Fruit fly (Drosophila melanogaster) whole organism, embryonic: ENCODE data around the gene Mvd.

Experiments
- Ada2b ChIP-seq: fragments of 200-800 bp; sonication (Bioruptor generic); IDR thresholded peaks from 2 replicates; pipeline ENCODE4 v1.3.6; 2022; ENCODE audit warnings: missing biosample characterization, missing genetic modification characterization
- Adf1 ChIP-seq: fragments of 200-800 bp; sonication (Bioruptor generic); IDR thresholded peaks from 2 replicates; pipeline ENCODE4 v1.3.6; 2022; ENCODE audit warnings: missing biosample characterization, missing genetic modification characterization
- BEAF-32 ChIP-seq: fragments of 200-800 bp; sonication (Bioruptor generic); optimal IDR thresholded peaks from 3 replicates; lab custom pipeline; 2017; ENCODE audit warnings: missing biosample characterization, missing genetic modification characterization, mild to moderate bottlenecking, moderate library complexity, missing genetic modification reagents
- Bdp1 ChIP-seq: fragments of 200-800 bp; sonication (Bioruptor generic); optimal IDR thresholded peaks from 3 replicates; lab custom pipeline; 2016; ENCODE audit warnings: missing biosample characterization, missing genetic modification characterization
- Blimp-1 ChIP-seq: fragments of 200-800 bp; sonication (Bioruptor generic); optimal IDR thresholded peaks from 3 replicates; lab custom pipeline; 2018; ENCODE audit warnings: missing biosample characterization, missing genetic modification characterization, mild to moderate bottlenecking, moderate library complexity, missing genetic modification reagents
- CG10209 ChIP-seq: fragments of 200-800 bp; sonication (Bioruptor generic); optimal IDR thresholded peaks from 3 replicates; lab custom pipeline; 2017; ENCODE audit warnings: missing biosample characterization, mild to moderate bottlenecking, missing genetic modification characterization, missing genetic modification reagents
- CG10565 ChIP-seq: fragments of 200-800 bp; sonication (Bioruptor generic); optimal IDR thresholded peaks from 3 replicates; lab custom pipeline; 2016; ENCODE audit warnings: missing biosample characterization, mild to moderate bottlenecking, missing genetic modification characterization
- CG11093 ChIP-seq: fragments of 200-800 bp; sonication (Bioruptor generic); IDR thresholded peaks from 3 replicates; pipeline ENCODE4 v1.3.6; 2022; ENCODE audit warnings: missing biosample characterization, missing genetic modification characterization
- CG12104 ChIP-seq: fragments of 200-800 bp; sonication (Bioruptor generic); optimal IDR thresholded peaks from 3 replicates; lab custom pipeline; 2016; ENCODE audit warnings: missing biosample characterization, missing genetic modification characterization
- CG12219 ChIP-seq: fragments of 200-800 bp; sonication (Bioruptor generic); optimal IDR thresholded peaks from 3 replicates; lab custom pipeline; 2018; ENCODE audit warnings: missing biosample characterization, mild to moderate bottlenecking, missing genetic modification characterization
- CG1233 ChIP-seq: fragments of 200-800 bp; sonication (Bioruptor generic); optimal IDR thresholded peaks from 4 replicates; lab custom pipeline; 2018; ENCODE audit warnings: missing biosample characterization, mild to moderate bottlenecking, missing genetic modification characterization
- CG13296 ChIP-seq: fragments of 200-800 bp; sonication (Bioruptor generic); optimal IDR thresholded peaks from 3 replicates; lab custom pipeline; 2018; ENCODE audit warnings: missing biosample characterization, mild to moderate bottlenecking, missing genetic modification characterization
- CG13624 ChIP-seq: fragments of 200-800 bp; sonication (Bioruptor generic); optimal IDR thresholded peaks from 2 replicates; lab custom pipeline; 2016; ENCODE audit warnings: missing biosample characterization, missing genetic modification characterization
- CG15073 ChIP-seq: fragments of 200-800 bp; sonication (Bioruptor generic); optimal IDR thresholded peaks from 2 replicates; lab custom pipeline; 2016; ENCODE audit warnings: missing biosample characterization, missing genetic modification characterization
- CG15479 ChIP-seq: fragments of 200-800 bp; sonication (Bioruptor generic); optimal IDR thresholded peaks from 3 replicates; lab custom pipeline; 2019; ENCODE audit warnings: missing biosample characterization, mild to moderate bottlenecking, missing genetic modification characterization, moderate library complexity
- CG17359 ChIP-seq: fragments of 200-800 bp; sonication (Bioruptor generic); optimal IDR thresholded peaks from 3 replicates; lab custom pipeline; 2018; ENCODE audit warnings: missing biosample characterization, mild to moderate bottlenecking, missing genetic modification characterization, moderate library complexity
- CG17361 ChIP-seq: fragments of 200-800 bp; sonication (Bioruptor generic); IDR thresholded peaks from 3 replicates; pipeline ENCODE4 v1.3.6; 2022; ENCODE audit warnings: missing biosample characterization, missing genetic modification characterization
- CG32532 ChIP-seq: fragments of 200-800 bp; sonication (Bioruptor generic); IDR thresholded peaks from 2 replicates; pipeline ENCODE4 v1.3.6; 2022; ENCODE audit warnings: missing biosample characterization, missing genetic modification characterization
- CG33213 ChIP-seq: fragments of 200-800 bp; sonication (Bioruptor generic); optimal IDR thresholded peaks from 3 replicates; lab custom pipeline; 2016; ENCODE audit warnings: missing biosample characterization, missing genetic modification characterization
- CG4617 ChIP-seq: fragments of 200-800 bp; sonication (Bioruptor generic); optimal IDR thresholded peaks from 3 replicates; lab custom pipeline; 2016; ENCODE audit warnings: missing biosample characterization, missing genetic modification characterization, borderline replicate concordance
- CG4707 ChIP-seq: fragments of 200-800 bp; sonication (Bioruptor generic); optimal IDR thresholded peaks from 2 replicates; lab custom pipeline; 2018; ENCODE audit warnings: missing biosample characterization, mild to moderate bottlenecking, missing genetic modification characterization, moderate library complexity
- CG6765 ChIP-seq: fragments of 200-800 bp; sonication (Bioruptor generic); optimal IDR thresholded peaks from 3 replicates; lab custom pipeline; 2017; ENCODE audit warnings: missing biosample characterization, mild to moderate bottlenecking, missing genetic modification characterization
- CG8290 ChIP-seq, 3 experiments: fragments of 200-800 bp; sonication (Bioruptor generic); optimal IDR thresholded peaks; 2 replicates each; lab custom pipeline; 2016 to 2019; ENCODE audit warnings: missing biosample characterization in 3 of 3, missing genetic modification characterization in 3 of 3, mild to moderate bottlenecking in 2 of 3, moderate library complexity in 1 of 3
- H2.0 ChIP-seq: fragments of 200-800 bp; sonication (Bioruptor generic); IDR thresholded peaks from 2 replicates; pipeline ENCODE4 v1.3.6; 2022; ENCODE audit warnings: missing biosample characterization, missing genetic modification characterization
- Hmr ChIP-seq: fragments of 200-800 bp; sonication (Bioruptor generic); optimal IDR thresholded peaks from 3 replicates; lab custom pipeline; 2017; ENCODE audit warnings: mild to moderate bottlenecking, missing biosample characterization, missing genetic modification reagents, missing genetic modification characterization
- Nf-YB ChIP-seq: fragments of 200-800 bp; sonication (Bioruptor generic); optimal IDR thresholded peaks from 3 replicates; lab custom pipeline; 2019; ENCODE audit warnings: missing biosample characterization, mild to moderate bottlenecking, missing genetic modification characterization, moderate library complexity
- Ptx1 ChIP-seq: fragments of 200-800 bp; sonication (Bioruptor generic); IDR thresholded peaks from 2 replicates; pipeline ENCODE4 v1.3.6; 2022; ENCODE audit warnings: missing biosample characterization, missing genetic modification characterization
- Rx ChIP-seq: fragments of 200-800 bp; sonication (Bioruptor generic); IDR thresholded peaks from 2 replicates; pipeline ENCODE4 v1.3.6; 2022; ENCODE audit warnings: missing biosample characterization, missing genetic modification characterization
- al ChIP-seq: fragments of 200-800 bp; sonication (Bioruptor generic); IDR thresholded peaks from 2 replicates; pipeline ENCODE4 v1.3.6; 2022; ENCODE audit warnings: missing biosample characterization, missing genetic modification characterization
- ase ChIP-seq: fragments of 200-800 bp; sonication (Bioruptor generic); IDR thresholded peaks from 3 replicates; pipeline ENCODE4 v1.3.6; 2022; ENCODE audit warnings: missing biosample characterization, missing genetic modification characterization
- bigmax ChIP-seq: fragments of 200-800 bp; sonication (Bioruptor generic); optimal IDR thresholded peaks from 2 replicates; lab custom pipeline; 2018; ENCODE audit warnings: missing biosample characterization, mild to moderate bottlenecking, missing genetic modification characterization
- da ChIP-seq: fragments of 200-800 bp; sonication (Bioruptor generic); optimal IDR thresholded peaks from 2 replicates; lab custom pipeline; 2016; ENCODE audit warnings: missing biosample characterization, missing genetic modification characterization
- dati ChIP-seq: fragments of 200-800 bp; sonication (Bioruptor generic); IDR thresholded peaks from 2 replicates; pipeline ENCODE4 v1.3.6; 2022; ENCODE audit warnings: missing biosample characterization, missing genetic modification characterization
- dmrt99B ChIP-seq: fragments of 200-800 bp; sonication (Bioruptor generic); optimal IDR thresholded peaks from 2 replicates; lab custom pipeline; 2018; ENCODE audit warnings: missing biosample characterization, mild to moderate bottlenecking, missing genetic modification characterization, moderate library complexity
- en ChIP-seq: fragments of 200-800 bp; sonication (Bioruptor generic); optimal IDR thresholded peaks from 2 replicates; lab custom pipeline; 2016; ENCODE audit warnings: missing biosample characterization, missing genetic modification characterization
- fd64A ChIP-seq: fragments of 200-800 bp; sonication (Bioruptor generic); optimal IDR thresholded peaks from 3 replicates; lab custom pipeline; 2018; ENCODE audit warnings: missing biosample characterization, mild to moderate bottlenecking, missing genetic modification characterization
- gt ChIP-seq: fragments of 200-800 bp; sonication (Bioruptor generic); IDR thresholded peaks from 2 replicates; pipeline ENCODE4 v1.3.6; 2022; ENCODE audit warnings: missing biosample characterization, missing genetic modification characterization
- hb ChIP-seq: fragments of 200-800 bp; sonication (Bioruptor generic); IDR thresholded peaks from 3 replicates; pipeline ENCODE4 v1.3.6; 2022; ENCODE audit warnings: missing biosample characterization, missing genetic modification characterization; ENCODE audit not compliant: partially characterized antibody
- knrl ChIP-seq: fragments of 200-800 bp; sonication (Bioruptor generic); IDR thresholded peaks from 3 replicates; pipeline ENCODE4 v1.3.6; 2022; ENCODE audit warnings: missing biosample characterization, missing genetic modification characterization; ENCODE audit not compliant: partially characterized antibody
- lab ChIP-seq: fragments of 200-800 bp; sonication (Bioruptor generic); optimal IDR thresholded peaks from 3 replicates; lab custom pipeline; 2017; ENCODE audit warnings: missing biosample characterization, missing genetic modification characterization, mild to moderate bottlenecking, moderate library complexity, missing genetic modification reagents
- slbo ChIP-seq: fragments of 200-800 bp; sonication (Bioruptor generic); IDR thresholded peaks from 2 replicates; pipeline ENCODE4 v1.3.6; 2022; ENCODE audit warnings: missing biosample characterization, missing genetic modification characterization
- sna ChIP-seq: fragments of 200-800 bp; sonication (Bioruptor generic); IDR thresholded peaks from 2 replicates; pipeline ENCODE4 v1.3.6; 2022; ENCODE audit warnings: missing biosample characterization, missing genetic modification characterization; ENCODE audit not compliant: partially characterized antibody
- so ChIP-seq: fragments of 200-800 bp; sonication (Bioruptor generic); IDR thresholded peaks from 3 replicates; pipeline ENCODE4 v1.3.6; 2022; ENCODE audit warnings: missing biosample characterization, missing genetic modification characterization
- stc ChIP-seq: fragments of 200-800 bp; sonication (Bioruptor generic); IDR thresholded peaks from 2 replicates; pipeline ENCODE4 v1.3.6; 2022; ENCODE audit warnings: missing biosample characterization, missing genetic modification characterization
- twi ChIP-seq: fragments of 200-800 bp; optimal IDR thresholded peaks from 2 replicates; lab custom pipeline; 2019; ENCODE audit warnings: missing biosample characterization, mild to moderate bottlenecking, missing genetic modification characterization, moderate library complexity
- tx ChIP-seq: fragments of 200-800 bp; sonication (Bioruptor generic); optimal IDR thresholded peaks from 2 replicates; lab custom pipeline; 2016; ENCODE audit warnings: missing biosample characterization, missing genetic modification characterization
- unpg ChIP-seq: fragments of 200-800 bp; sonication (Bioruptor generic); optimal IDR thresholded peaks from 3 replicates; lab custom pipeline; 2018; ENCODE audit warnings: missing biosample characterization, mild to moderate bottlenecking, missing genetic modification characterization, moderate library complexity
- wdn ChIP-seq: fragments of 200-800 bp; sonication (Bioruptor generic); IDR thresholded peaks from 2 replicates; pipeline ENCODE4 v1.3.6; 2022; ENCODE audit warnings: missing biosample characterization, missing genetic modification characterization
- zfh1 ChIP-seq: fragments of 200-800 bp; sonication (Bioruptor generic); IDR thresholded peaks from 3 replicates; pipeline ENCODE4 v1.3.6; 2022; ENCODE audit warnings: missing biosample characterization, missing genetic modification characterization

The Mvd gene

dm6 chrX:15738890-15739550 is 9.9 kb upstream of the Mvd start, which contains the start of the genes CG11679 and CG8206:
Gene CG11679 (minus strand): TSS chrX:15738954.
Gene CG8206 (plus strand): TSS chrX:15739230.
- TF ChIP-seq wdn (GFP tag; lab: Robert Waterston, UW): no peak
- no peak for TF ChIP-seq H2.0 (GFP tag; lab: Robert Waterston, UW)
- TF ChIP-seq bigmax (GFP tag; lab: Kevin White, UChicago): no peak
- TF ChIP-seq so (GFP tag; lab: Robert Waterston, UW): no peak
- TF ChIP-seq zfh1 (GFP tag; lab: Robert Waterston, UW): 0 out of 3 replicates have a peak, but pooled peaks have one; percentile 42
- TF ChIP-seq unpg: peak; percentile 15
- TF ChIP-seq Ptx1: peak; percentile 40; the same call in 1 of the 2 replicates
- TF ChIP-seq dmrt99B (tag; lab: Kevin White, UChicago): peak; percentile 35
- TF ChIP-seq Rx (GFP tag; lab: Robert Waterston, UW): no peak
- TF ChIP-seq BEAF-32 (GFP tag; lab: Kevin White, UChicago): peak; percentile 55
- peak; percentile 47 for TF ChIP-seq CG15479 (GFP tag; lab: Kevin White, UChicago)
- peak; percentile 5 for TF ChIP-seq CG4617 (GFP tag; lab: Kevin White, UChicago)
- no peak for TF ChIP-seq CG12219 (GFP tag; lab: Kevin White, UChicago)
- TF ChIP-seq CG10209 (GFP tag; lab: Kevin White, UChicago): peak; percentile 16
- no peak for TF ChIP-seq CG33213 (GFP tag; lab: Kevin White, UChicago)
- TF ChIP-seq en: no peak
- no peak for TF ChIP-seq CG6765 (GFP tag; lab: Kevin White, UChicago)
- TF ChIP-seq gt (GFP tag; lab: Robert Waterston, UW): no peak
- no peak for TF ChIP-seq ase (GFP tag; lab: Robert Waterston, UW)
- no peak for TF ChIP-seq CG4707 (GFP tag; lab: Kevin White, UChicago)
- no peak for TF ChIP-seq CG32532 (GFP tag; lab: Robert Waterston, UW)
- no peak for TF ChIP-seq sna (GFP tag; lab: Robert Waterston, UW)
- no peak for TF ChIP-seq stc (GFP tag; lab: Robert Waterston, UW)
- TF ChIP-seq Ada2b: no peak
- TF ChIP-seq CG15073: no peak
- no peak for TF ChIP-seq CG1233 (GFP tag; lab: Kevin White, UChicago)
- TF ChIP-seq CG13624: peak; percentile 43
- TF ChIP-seq hb (GFP tag; lab: Robert Waterston, UW): no peak
- peak; percentile 49; the same call in 2 of the 3 replicates for TF ChIP-seq CG17361 (GFP tag; lab: Robert Waterston, UW)
- TF ChIP-seq CG10565 (GFP tag; lab: Kevin White, UChicago): no peak
- no peak for TF ChIP-seq dati
- TF ChIP-seq Bdp1: no peak
- no peak for TF ChIP-seq da (GFP tag; lab: Kevin White, UChicago)
- TF ChIP-seq slbo (GFP tag; lab: Robert Waterston, UW): no peak
- peak; percentile 32; the same call in 1 of the 3 replicates for TF ChIP-seq knrl
- peak; percentile 6 for TF ChIP-seq CG8290 (GFP tag; optimal IDR thresholded peaks at IDR 0.05; lab: Kevin White, UChicago)
- no peak for TF ChIP-seq CG8290 (tag; optimal IDR thresholded peaks at IDR 0.05; lab: Kevin White, UChicago)
- TF ChIP-seq tx: peak; percentile 41
- peak; percentile 11 for TF ChIP-seq twi (tag; lab: Kevin White, UChicago)
- TF ChIP-seq CG11093 (GFP tag; lab: Robert Waterston, UW): peak; percentile 28; the same call in 1 of the 3 replicates
- no peak; the same call in 1 of the 2 replicates for TF ChIP-seq al (GFP tag; lab: Robert Waterston, UW)
- TF ChIP-seq Adf1 (GFP tag; lab: Robert Waterston, UW): no peak
- no peak for TF ChIP-seq CG17359
- no peak for TF ChIP-seq lab (GFP tag; lab: Kevin White, UChicago)
- no peak for TF ChIP-seq CG12104 (GFP tag; lab: Kevin White, UChicago)
- no peak for TF ChIP-seq Nf-YB (GFP tag; lab: Kevin White, UChicago)
- TF ChIP-seq fd64A: no peak
- TF ChIP-seq Hmr (GFP tag; lab: Kevin White, UChicago): no peak
- TF ChIP-seq CG13296: peak; percentile 31
- no peak for TF ChIP-seq Blimp-1 (GFP tag; lab: Kevin White, UChicago)
